Worm (Caenorhabditis elegans) whole organism, young adult: Measurements from ENCODE around the gene T22C8.1.

ENCODE experiments used
- D2030.7 ChIP-seq: fragments of 200-800 bp; sonication (Bioruptor generic); IDR thresholded peaks from 2 replicates; pipeline ENCODE4 v1.3.6; 2022; ENCODE audit warnings: missing genetic modification reagents, missing genetic modification characterization, missing compliant biosample characterization
- ztf-3 ChIP-seq: fragments of 200-800 bp; sonication (Bioruptor generic); optimal IDR thresholded peaks from 2 replicates; lab custom pipeline; 2018; ENCODE audit warnings: mild to moderate bottlenecking, missing genetic modification characterization, missing compliant biosample characterization

DNA sequence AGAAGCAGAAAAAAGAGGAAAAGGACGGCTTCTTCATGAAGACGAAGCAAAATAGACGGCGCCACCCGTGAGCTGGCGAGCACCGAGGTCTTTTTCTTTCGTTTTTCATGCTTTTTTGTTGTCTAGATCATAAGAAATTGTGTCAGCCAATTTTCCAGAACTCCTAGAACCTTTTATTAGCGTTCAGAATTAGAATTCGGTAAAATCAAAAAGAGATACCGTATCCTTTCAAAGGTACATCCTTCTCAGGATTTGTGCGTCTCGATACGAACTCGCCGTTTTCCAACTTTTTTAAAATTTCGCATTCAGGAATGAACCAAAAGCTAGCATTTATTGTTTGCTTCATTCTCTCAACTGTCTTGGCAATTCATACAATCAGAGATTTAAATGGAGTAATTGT, 39.5 kb upstream of the T22C8.1 start, which contains the start of gene F54C9.7:
- TF ChIP-seq ztf-3 (GFP tag; lab: Kevin White, UChicago) (no peak), D2030.7 (GFP tag; lab: Robert Waterston, UW) (no peak)
